Fruit fly (Drosophila melanogaster): ENCODE data around the gene Ets21C.

Ets21C gene

DNA sequence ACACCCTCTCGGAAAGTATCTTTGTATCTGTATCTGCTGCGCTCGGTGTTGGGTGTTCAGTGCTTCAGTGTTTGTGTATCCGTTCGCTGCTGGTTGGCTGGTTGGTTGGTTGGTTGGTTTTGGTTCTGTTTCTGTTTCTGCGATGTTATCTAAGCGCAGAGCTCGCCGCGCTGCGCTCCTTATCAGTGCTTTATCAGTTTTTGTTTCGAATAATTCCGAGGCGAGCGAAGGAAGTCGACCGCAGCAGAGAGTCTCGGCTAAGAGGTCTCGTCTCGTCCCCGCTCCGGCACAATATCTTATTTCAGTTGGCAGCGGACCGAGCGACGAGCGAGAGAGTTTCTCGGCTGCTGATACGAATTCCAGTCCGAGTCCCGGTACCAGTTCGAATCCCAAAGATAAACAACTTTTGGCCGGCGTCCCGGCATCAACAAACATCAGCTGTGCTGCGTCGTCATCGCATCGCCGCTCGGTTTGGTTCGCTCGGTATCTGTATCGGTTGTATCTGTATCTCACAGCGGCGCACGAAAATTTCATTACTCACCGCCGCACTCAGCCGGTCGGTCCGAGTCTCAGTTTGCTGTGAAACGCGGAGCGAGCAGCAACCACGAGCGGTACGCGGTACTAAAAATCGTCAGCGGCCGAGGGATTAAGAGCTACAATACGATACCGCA lies 29.4 kb downstream of the Ets21C start (continued):
- TF ChIP-seq trh (GFP tag; optimal IDR thresholded peaks at IDR 0.05) = no peak
- no peak for TF ChIP-seq CG4617 (GFP tag; optimal IDR thresholded peaks at IDR 0.05; ENCODE audit: borderline replicate concordance)
- no peak for TF ChIP-seq cad (GFP tag; optimal IDR thresholded peaks at IDR 0.05)
- TF ChIP-seq org-1 (GFP tag; optimal IDR thresholded peaks at IDR 0.05) = no peak
- TF ChIP-seq CG12391 (tag; optimal IDR thresholded peaks at IDR 0.05) = no peak
- no peak; the same call in 1 of the 2 replicates for TF ChIP-seq CG14014 (GFP tag; IDR thresholded peaks at IDR 0.05)
- no peak for TF ChIP-seq CG8478 (optimal IDR thresholded peaks at IDR 0.05)
- no peak for TF ChIP-seq dysf (GFP tag; IDR thresholded peaks at IDR 0.05)
- no peak for TF ChIP-seq Dek (tag; optimal IDR thresholded peaks at IDR 0.05)
- peak; percentile 45; the same call in 2 of the 3 replicates for TF ChIP-seq knrl (GFP tag; IDR thresholded peaks at IDR 0.05; ENCODE audit: partially characterized antibody)
- TF ChIP-seq CG18599 (GFP tag; optimal IDR thresholded peaks at IDR 0.05) = peak; percentile 61
- TF ChIP-seq CG17361 (GFP tag; IDR thresholded peaks at IDR 0.05) = no peak
- no peak for TF ChIP-seq Max (GFP tag; optimal IDR thresholded peaks at IDR 0.05)
- TF ChIP-seq ci (GFP tag; IDR thresholded peaks at IDR 0.05) = peak; percentile 78; the same call in 2 of the 3 replicates
- TF ChIP-seq Meics (GFP tag; optimal IDR thresholded peaks at IDR 0.05) = peak; percentile 38
- TF ChIP-seq Trl (optimal IDR thresholded peaks at IDR 0.05) = peak; percentile 52 to 75
- peak; percentile 63 for TF ChIP-seq Trl (GFP tag; optimal IDR thresholded peaks at IDR 0.05)
- TF ChIP-seq tna (GFP tag; IDR thresholded peaks at IDR 0.05; ENCODE audit: partially characterized antibody) = peak; percentile 70
- peak; percentile 38 for TF ChIP-seq CG6854 (GFP tag; optimal IDR thresholded peaks at IDR 0.05)
- no peak for TF ChIP-seq YL-1 (GFP tag; optimal IDR thresholded peaks at IDR 0.05)
- TF ChIP-seq CG18619 (GFP tag; optimal IDR thresholded peaks at IDR 0.05) = peak; percentile 14
- TF ChIP-seq Stat92E (GFP tag; optimal IDR thresholded peaks at IDR 0.05) = peak in 1 of 3 experiments; percentile 20
- TF ChIP-seq sqz (GFP tag; optimal IDR thresholded peaks at IDR 0.05) = peak; percentile 42
- peak; percentile 56 for TF ChIP-seq crol (GFP tag; IDR thresholded peaks at IDR 0.05)
- no peak for TF ChIP-seq en (GFP tag; optimal IDR thresholded peaks at IDR 0.05)
- TF ChIP-seq slbo (GFP tag; IDR thresholded peaks at IDR 0.05) = peak; percentile 23; the same call in 1 of the 2 replicates
- TF ChIP-seq Hand (GFP tag; optimal IDR thresholded peaks at IDR 0.05) = peak; percentile 19
- TF ChIP-seq jumu (GFP tag; optimal IDR thresholded peaks at IDR 0.05) = no peak
- no peak for TF ChIP-seq kah (GFP tag; optimal IDR thresholded peaks at IDR 0.05)
- TF ChIP-seq Hmx (GFP tag; optimal IDR thresholded peaks at IDR 0.05) = no peak
- TF ChIP-seq CG10654 (GFP tag; optimal IDR thresholded peaks at IDR 0.05) = no peak
- TF ChIP-seq Jarid2 (GFP tag; optimal IDR thresholded peaks at IDR 0.05) = peak; percentile 98
- TF ChIP-seq MBD-R2 (GFP tag; IDR thresholded peaks at IDR 0.05) = peak; percentile 33; the same call in 1 of the 2 replicates
- TF ChIP-seq vnd (GFP tag; IDR thresholded peaks at IDR 0.05; ENCODE audit: partially characterized antibody) = no peak
- TF ChIP-seq CG31365 (tag; optimal IDR thresholded peaks at IDR 0.05) = peak; percentile 0
- TF ChIP-seq CG11093 (GFP tag; IDR thresholded peaks at IDR 0.05) = no peak
- TF ChIP-seq nom (GFP tag; optimal IDR thresholded peaks at IDR 0.05) = peak; percentile 50
- 0 out of 3 replicates have a peak, but pooled peaks have one; percentile 42 for TF ChIP-seq sr (GFP tag; IDR thresholded peaks at IDR 0.05)
- TF ChIP-seq CG6272 (GFP tag; IDR thresholded peaks at IDR 0.05) = no peak
- TF ChIP-seq B-H2 (GFP tag; optimal IDR thresholded peaks at IDR 0.05) = peak; percentile 7
- peak; percentile 92 for TF ChIP-seq CG34422 (GFP tag; IDR thresholded peaks at IDR 0.05)
- no peak for TF ChIP-seq CG6175 (GFP tag; IDR thresholded peaks at IDR 0.05)
- no peak for TF ChIP-seq CG13424 (tag; optimal IDR thresholded peaks at IDR 0.05)
- no peak for TF ChIP-seq dm (GFP tag; optimal IDR thresholded peaks at IDR 0.05)
- TF ChIP-seq Gug (GFP tag; IDR thresholded peaks at IDR 0.05) = no peak; the same call in 3 of the 4 replicates
- no peak for TF ChIP-seq hkb (optimal IDR thresholded peaks at IDR 0.05)
- peak; percentile 60 for TF ChIP-seq hkb (GFP tag; IDR thresholded peaks at IDR 0.05)
- TF ChIP-seq CG17912 (GFP tag; optimal IDR thresholded peaks at IDR 0.05) = peak; percentile 28
- TF ChIP-seq CG18764 (GFP tag; optimal IDR thresholded peaks at IDR 0.05) = no peak
- peak; percentile 45 for TF ChIP-seq eyg (GFP tag; optimal IDR thresholded peaks at IDR 0.05)
- no peak for TF ChIP-seq tx (GFP tag; optimal IDR thresholded peaks at IDR 0.05)

Measured in whole organism, embryonic.